Worm (Caenorhabditis elegans) whole organism, L2 larva: ENCODE results near the gene F40H3.2.

Source experiments
- C34F6.9 ChIP-seq: fragments of 150-350 bp; optimal IDR thresholded peaks from 2 replicates; lab custom pipeline; 2014; ENCODE audit warnings: missing biosample characterization, missing genetic modification characterization
- F13H6.1 ChIP-seq: sonication (generic microtip); optimal IDR thresholded peaks from 2 replicates; lab custom pipeline; 2016; ENCODE audit warnings: missing genetic modification characterization, missing compliant biosample characterization
- R02D3.7 ChIP-seq: fragments of 150-350 bp; optimal IDR thresholded peaks from 2 replicates; lab custom pipeline; 2014; ENCODE audit warnings: missing biosample characterization, missing genetic modification characterization
- Y55F3AM.14 ChIP-seq: fragments of 200-800 bp; sonication (Bioruptor generic); optimal IDR thresholded peaks from 2 replicates; lab custom pipeline; 2018; ENCODE audit warnings: mild to moderate bottlenecking, missing genetic modification characterization, missing compliant biosample characterization
- alr-1 ChIP-seq: fragments of 150-350 bp; optimal IDR thresholded peaks from 2 replicates; lab custom pipeline; 2014; ENCODE audit warnings: missing biosample characterization, missing genetic modification characterization
- aly-2 ChIP-seq: fragments of 150-350 bp; optimal IDR thresholded peaks from 2 replicates; lab custom pipeline; 2014; ENCODE audit warnings: missing biosample characterization, missing genetic modification characterization
- blmp-1 ChIP-seq: sonication (generic microtip); optimal IDR thresholded peaks from 2 replicates; lab custom pipeline; 2017; ENCODE audit warnings: missing genetic modification characterization, mild to moderate bottlenecking, missing compliant biosample characterization, antibody characterized with exemption, moderate library complexity; ENCODE audit not compliant: insufficient read depth
- ceh-16 ChIP-seq: fragments of 150-350 bp; optimal IDR thresholded peaks from 2 replicates; lab custom pipeline; 2014; ENCODE audit warnings: missing biosample characterization, missing genetic modification characterization
- crh-2 ChIP-seq: sonication (generic microtip); optimal IDR thresholded peaks from 2 replicates; lab custom pipeline; 2017; ENCODE audit warnings: missing biosample characterization, missing genetic modification characterization
- egl-27 ChIP-seq: sonication (generic microtip); optimal IDR thresholded peaks from 3 replicates; lab custom pipeline; 2017; ENCODE audit warnings: missing biosample characterization, missing genetic modification reagents, missing genetic modification characterization
- elt-3 ChIP-seq: sonication (generic microtip); optimal IDR thresholded peaks from 2 replicates; lab custom pipeline; 2017; ENCODE audit warnings: missing biosample characterization, missing genetic modification characterization
- fos-1 ChIP-seq: fragments of 150-350 bp; optimal IDR thresholded peaks from 2 replicates; lab custom pipeline; 2014; ENCODE audit warnings: missing biosample characterization, missing genetic modification characterization
- lin-11 ChIP-seq: fragments of 150-350 bp; sonication (generic microtip); optimal IDR thresholded peaks from 2 replicates; lab custom pipeline; 2014; ENCODE audit warnings: missing biosample characterization, missing genetic modification characterization, inconsistent platforms, mixed read lengths
- lin-13 ChIP-seq: fragments of 150-350 bp; optimal IDR thresholded peaks from 2 replicates; lab custom pipeline; 2014; ENCODE audit warnings: missing biosample characterization, missing genetic modification reagents, missing genetic modification characterization
- lin-39 ChIP-seq: fragments of 150-350 bp; optimal IDR thresholded peaks from 2 replicates; lab custom pipeline; 2014; ENCODE audit warnings: missing biosample characterization, missing genetic modification reagents, missing genetic modification characterization
- lsy-2 ChIP-seq, 2 experiments: fragments of 150-350 bp in 1 of 2; sonication (generic microtip) in 1 of 2; optimal IDR thresholded peaks; 2 replicates each; lab custom pipeline; 2014 to 2017; ENCODE audit warnings: missing biosample characterization in 2 of 2, missing genetic modification characterization in 2 of 2
- mbf-1 ChIP-seq: sonication (generic microtip); optimal IDR thresholded peaks from 2 replicates; lab custom pipeline; 2017; ENCODE audit warnings: missing biosample characterization, missing genetic modification characterization
- mdl-1 ChIP-seq, 2 experiments: fragments of 150-350 bp in 1 of 2; sonication (generic microtip) in 1 of 2; optimal IDR thresholded peaks; 2 replicates each; lab custom pipeline; 2017; ENCODE audit warnings: missing biosample characterization in 2 of 2, missing genetic modification characterization in 2 of 2
- nhr-10 ChIP-seq: sonication (generic microtip); optimal IDR thresholded peaks from 2 replicates; lab custom pipeline; 2017; ENCODE audit warnings: missing biosample characterization, missing genetic modification characterization
- nhr-12 ChIP-seq: fragments of 150-350 bp; optimal IDR thresholded peaks from 2 replicates; lab custom pipeline; 2014; ENCODE audit warnings: missing biosample characterization, missing genetic modification characterization
- nhr-129 ChIP-seq: fragments of 150-350 bp; optimal IDR thresholded peaks from 2 replicates; lab custom pipeline; 2014; ENCODE audit warnings: missing biosample characterization, missing genetic modification characterization
- nhr-21 ChIP-seq: fragments of 150-350 bp; optimal IDR thresholded peaks from 2 replicates; lab custom pipeline; 2014; ENCODE audit warnings: missing biosample characterization, missing genetic modification characterization
- nhr-23 ChIP-seq: fragments of 150-350 bp; optimal IDR thresholded peaks from 2 replicates; lab custom pipeline; 2014; ENCODE audit warnings: missing biosample characterization, missing genetic modification reagents, missing genetic modification characterization
- nhr-237 ChIP-seq: fragments of 150-350 bp; optimal IDR thresholded peaks from 2 replicates; lab custom pipeline; 2014; ENCODE audit warnings: missing biosample characterization, missing genetic modification characterization
- nhr-25 ChIP-seq: fragments of 150-350 bp; sonication (generic microtip); optimal IDR thresholded peaks from 3 replicates; lab custom pipeline; 2014; ENCODE audit warnings: missing biosample characterization, missing genetic modification characterization
- nhr-77 ChIP-seq: fragments of 150-350 bp; optimal IDR thresholded peaks from 2 replicates; lab custom pipeline; 2014; ENCODE audit warnings: missing biosample characterization, missing genetic modification characterization
- peb-1 ChIP-seq: fragments of 150-350 bp; optimal IDR thresholded peaks from 2 replicates; lab custom pipeline; 2014; ENCODE audit warnings: missing biosample characterization, missing genetic modification characterization
- sem-4 ChIP-seq: fragments of 150-350 bp; optimal IDR thresholded peaks from 2 replicates; lab custom pipeline; 2014; ENCODE audit warnings: missing biosample characterization, missing genetic modification reagents, missing genetic modification characterization
- sma-3 ChIP-seq: sonication (generic microtip); optimal IDR thresholded peaks from 2 replicates; lab custom pipeline; 2016; ENCODE audit warnings: missing genetic modification reagents, missing genetic modification characterization, missing compliant biosample characterization
- sma-9 ChIP-seq, 2 experiments: fragments of 150-350 bp in 1 of 2; sonication (generic microtip) in 1 of 2; optimal IDR thresholded peaks; 2 replicates each; lab custom pipeline; 2014 to 2016; ENCODE audit warnings: missing genetic modification characterization in 2 of 2, mild to moderate bottlenecking in 1 of 2, missing biosample characterization in 1 of 2, missing compliant biosample characterization in 1 of 2, missing genetic modification reagents in 1 of 2, moderate library complexity in 1 of 2
- snpc-4 ChIP-seq: fragments of 150-350 bp; optimal IDR thresholded peaks from 2 replicates; lab custom pipeline; 2014; ENCODE audit warnings: missing biosample characterization, missing genetic modification characterization
- unc-55 ChIP-seq: fragments of 150-350 bp; sonication (generic microtip); optimal IDR thresholded peaks from 3 replicates; lab custom pipeline; 2014; ENCODE audit warnings: missing biosample characterization, missing genetic modification reagents, missing genetic modification characterization
- unc-62 ChIP-seq: fragments of 150-350 bp; optimal IDR thresholded peaks from 2 replicates; lab custom pipeline; 2014; ENCODE audit warnings: missing biosample characterization, missing genetic modification reagents, missing genetic modification characterization
- zag-1 ChIP-seq: fragments of 150-350 bp; optimal IDR thresholded peaks from 2 replicates; lab custom pipeline; 2014; ENCODE audit warnings: missing biosample characterization, missing genetic modification characterization
- ztf-1 ChIP-seq: fragments of 200-800 bp; sonication (Bioruptor generic); conservative IDR thresholded peaks from 2 replicates; pipeline ENCODE4 v1.3.6; 2022; ENCODE audit warnings: missing genetic modification characterization, missing compliant biosample characterization
- ztf-11 ChIP-seq: sonication (generic microtip); optimal IDR thresholded peaks from 2 replicates; lab custom pipeline; 2017; ENCODE audit warnings: missing biosample characterization, missing genetic modification characterization
- ztf-4 ChIP-seq: fragments of 150-350 bp; optimal IDR thresholded peaks from 2 replicates; lab custom pipeline; 2014; ENCODE audit warnings: missing biosample characterization, missing genetic modification characterization

The F40H3.2 gene

ce11 chrII:6173400-6173799, at the start of gene F40H3.2:
Gene F40H3.2 (plus strand): TSS chrII:6173649.
- TF ChIP-seq nhr-25 (tag; lab: Kevin White, UChicago) (peak; percentile 21), ceh-16 (no peak), blmp-1 (tag; lab: Kevin White, UChicago) (peak; percentile 15)

DNA sequence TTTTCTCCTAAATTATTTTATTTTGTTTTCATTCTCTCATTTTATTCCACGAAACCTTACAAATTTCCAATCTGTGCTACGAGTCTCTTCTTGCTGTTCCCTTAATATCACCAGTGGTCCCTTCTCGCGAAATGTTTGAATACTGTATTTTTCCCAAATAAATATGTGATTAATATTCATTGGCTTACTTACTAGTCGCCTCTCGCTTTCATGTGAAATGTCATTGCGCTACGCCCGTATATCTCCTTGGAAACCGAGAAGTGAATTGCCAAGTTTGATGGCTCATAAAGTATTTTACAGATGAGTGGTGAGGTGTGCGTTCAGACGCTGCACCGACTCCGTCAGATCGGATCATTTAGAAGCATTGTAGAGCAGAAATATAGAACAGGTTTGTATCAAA, 48.2 kb upstream of the F40H3.2 start, which contains the start of gene rars-2:
Gene rars-2 (plus strand): TSS at position 301 of the 400 bp plus-strand sequence.
- TF ChIP-seq sma-9 (GFP tag; optimal IDR thresholded peaks at IDR 0.05; lab: Kevin White, UChicago) (no peak), sma-9 (tag; optimal IDR thresholded peaks at IDR 0.05; lab: Kevin White, UChicago) (no peak), elt-3 (no peak), alr-1 (tag; lab: Kevin White, UChicago) (no peak), peb-1 (tag; lab: Kevin White, UChicago) (no peak), ztf-1 (GFP tag; lab: Robert Waterston, UW) (no peak), nhr-77 (tag; lab: Kevin White, UChicago) (no peak), lsy-2 (tag; optimal IDR thresholded peaks at IDR 0.05; lab: Kevin White, UChicago) (no peak), nhr-21 (tag; lab: Kevin White, UChicago) (no peak), lin-13 (GFP tag; lab: Kevin White, UChicago) (no peak), ztf-4 (tag; lab: Kevin White, UChicago) (no peak), nhr-23 (tag; lab: Kevin White, UChicago) (no peak), lin-39 (no peak), sma-3 (GFP tag; lab: Kevin White, UChicago) (no peak)

ce11 chrII:6132595-6132994, 40.9 kb upstream of the F40H3.2 start, which contains the start of gene abts-3:
Gene abts-3 (plus strand): TSS chrII:6132895.
- no peak for TF ChIP-seq egl-27
- no peak for TF ChIP-seq lin-39
- TF ChIP-seq nhr-10 (tag; lab: Kevin White, UChicago), result no peak
- no peak for TF ChIP-seq C34F6.9 (tag; lab: Kevin White, UChicago)
- no peak for TF ChIP-seq sem-4 (tag; lab: Kevin White, UChicago)
- no peak for TF ChIP-seq ztf-11
- no peak for TF ChIP-seq crh-2 (tag; lab: Kevin White, UChicago)
- TF ChIP-seq nhr-237 (tag; lab: Kevin White, UChicago), result no peak
- no peak for TF ChIP-seq lin-13 (GFP tag; lab: Kevin White, UChicago)
- no peak for TF ChIP-seq nhr-129 (tag; lab: Kevin White, UChicago)

- no peak for TF ChIP-seq C34F6.9 (tag; lab: Kevin White, UChicago)
Observed at ce11 chrII:6135530-6135929, 37.9 kb upstream of the F40H3.2 start.

DNA sequence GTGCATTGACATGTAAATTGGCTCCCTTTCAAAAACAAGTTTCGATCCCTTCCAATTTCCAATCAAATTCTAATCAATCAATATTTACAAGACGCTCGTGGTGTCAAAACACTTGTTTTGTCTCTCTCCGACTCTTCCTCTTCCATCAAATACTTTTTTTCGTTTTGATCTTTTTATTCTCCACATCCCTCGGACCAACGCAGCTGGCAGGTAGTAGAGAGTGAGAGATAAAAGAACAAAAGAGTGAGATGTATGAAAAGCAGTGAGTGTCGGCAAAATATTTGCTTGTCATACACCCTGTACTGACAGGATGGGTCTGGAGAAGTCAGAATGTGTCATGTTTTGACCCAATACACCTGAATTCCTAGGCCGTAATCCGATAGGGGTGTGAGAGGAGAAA, 36.7 kb upstream of the F40H3.2 start:
- TF ChIP-seq nhr-129 (tag; lab: Kevin White, UChicago) (peak; percentile 55), peb-1 (tag; lab: Kevin White, UChicago) (no peak), unc-62 (GFP tag; lab: Kevin White, UChicago) (no peak), mdl-1 (tag; optimal IDR thresholded peaks at IDR 0.05; lab: Kevin White, UChicago) (no peak), R02D3.7 (tag; lab: Kevin White, UChicago) (no peak), zag-1 (no peak), C34F6.9 (tag; lab: Kevin White, UChicago) (peak; percentile 18), nhr-77 (tag; lab: Kevin White, UChicago) (no peak), nhr-21 (tag; lab: Kevin White, UChicago) (no peak), nhr-23 (tag; lab: Kevin White, UChicago) (no peak), nhr-12 (tag; lab: Kevin White, UChicago) (no peak), unc-55 (GFP tag; lab: Kevin White, UChicago) (no peak), lin-11 (no peak), aly-2 (no peak), F13H6.1 (peak; percentile 13), ceh-16 (no peak), ztf-1 (GFP tag; lab: Robert Waterston, UW) (no peak), snpc-4 (tag; lab: Kevin White, UChicago) (no peak), mbf-1 (tag; lab: Kevin White, UChicago) (no peak), fos-1 (tag; lab: Kevin White, UChicago) (no peak), Y55F3AM.14 (no peak)
- TF ChIP-seq, all 48 proteins: peak for 3
